Worm (Caenorhabditis elegans): ENCODE measurements around the gene ttr-48.
A peak's percentile ranks its signal among the peaks of the same experiment; 100 is the strongest.

- peak; percentile 35 for TF ChIP-seq nhr-80 (tag; optimal IDR thresholded peaks at IDR 0.05)
- TF ChIP-seq lsl-1 (GFP tag; optimal IDR thresholded peaks at IDR 0.05): no peak
- no peak for TF ChIP-seq madf-6 (GFP tag; IDR thresholded peaks at IDR 0.05)
- TF ChIP-seq F22D6.2 (tag; optimal IDR thresholded peaks at IDR 0.05): no peak
- no peak for TF ChIP-seq Y53G8AR.9 (GFP tag; conservative IDR thresholded peaks at IDR 0.05)
Measured at ce11 chrX:3814827-3815226, 27.4 kb downstream of the ttr-48 start.
